Worm (Caenorhabditis elegans) whole organism, L4 larva: ENCODE data around the gene R07B7.12.

Experiments
- F10B5.3 ChIP-seq: sonication (generic microtip); optimal IDR thresholded peaks from 2 replicates; lab custom pipeline; 2016; ENCODE audit warnings: mild to moderate bottlenecking, missing genetic modification characterization, missing compliant biosample characterization
- F37D6.2 ChIP-seq: sonication (generic microtip); optimal IDR thresholded peaks from 2 replicates; lab custom pipeline; 2016; ENCODE audit warnings: mild to moderate bottlenecking, missing genetic modification characterization, missing compliant biosample characterization
- F44E2.7 ChIP-seq: fragments of 200-800 bp; sonication (Bioruptor generic); IDR thresholded peaks from 2 replicates; pipeline ENCODE4 v2.1.2; 2022; ENCODE audit warnings: missing genetic modification characterization, missing compliant biosample characterization
- R02D3.7 ChIP-seq: fragments of 150-350 bp; sonication (generic microtip); optimal IDR thresholded peaks from 3 replicates; lab custom pipeline; 2014; ENCODE audit warnings: missing biosample characterization, missing genetic modification characterization
- T26A8.4 ChIP-seq: fragments of 200-800 bp; sonication (Bioruptor generic); IDR thresholded peaks from 2 replicates; pipeline ENCODE4 v1.3.6; 2022; ENCODE audit warnings: missing genetic modification characterization, missing compliant biosample characterization
- ZK546.5 ChIP-seq, 2 experiments: sonication (generic microtip); optimal IDR thresholded peaks; 2 replicates each; lab custom pipeline; 2017; ENCODE audit warnings: missing biosample characterization in 2 of 2, missing genetic modification characterization in 2 of 2
- aha-1 ChIP-seq: fragments of 150-350 bp; peaks from one replicate; lab custom pipeline; 2014; ENCODE audit warnings: missing biosample characterization, missing genetic modification characterization
- arid-1 ChIP-seq: fragments of 200-800 bp; sonication (Bioruptor generic); conservative IDR thresholded peaks from 2 replicates; pipeline ENCODE4 v1.3.6; 2022; ENCODE audit warnings: missing genetic modification reagents, missing genetic modification characterization, missing compliant biosample characterization
- ceh-20 ChIP-seq: fragments of 200-800 bp; sonication (Bioruptor generic); IDR thresholded peaks from 2 replicates; pipeline ENCODE4 v1.3.6; 2022; ENCODE audit warnings: missing genetic modification reagents, missing genetic modification characterization, missing compliant biosample characterization
- ceh-28 ChIP-seq: fragments of 150-350 bp; optimal IDR thresholded peaks from 2 replicates; lab custom pipeline; 2014; ENCODE audit warnings: missing biosample characterization, missing genetic modification reagents, missing genetic modification characterization
- ceh-82 ChIP-seq: sonication (generic microtip); optimal IDR thresholded peaks from 2 replicates; lab custom pipeline; 2017; ENCODE audit warnings: missing biosample characterization, missing genetic modification characterization
- daf-16 ChIP-seq, 3 experiments: sonication (generic microtip); optimal IDR thresholded peaks; 2 replicates each; lab custom pipeline; 2016 to 2017; ENCODE audit warnings: missing genetic modification characterization in 3 of 3, missing genetic modification reagents in 3 of 3, mild to moderate bottlenecking in 2 of 3, missing compliant biosample characterization in 2 of 3, missing biosample characterization in 1 of 3, moderate library complexity in 1 of 3
- dmd-6 ChIP-seq: fragments of 200-800 bp; sonication (Bioruptor generic); IDR thresholded peaks from 2 replicates; pipeline ENCODE4 v1.3.6; 2022; ENCODE audit warnings: missing genetic modification reagents, missing genetic modification characterization, missing compliant biosample characterization
- dmd-8 ChIP-seq: fragments of 200-800 bp; sonication (Bioruptor generic); IDR thresholded peaks from 2 replicates; pipeline ENCODE4 v1.3.6; 2022; ENCODE audit warnings: missing genetic modification characterization, missing compliant biosample characterization
- dmd-9 ChIP-seq: fragments of 200-800 bp; sonication (Bioruptor generic); IDR thresholded peaks from 2 replicates; pipeline ENCODE4 v1.3.6; 2022; ENCODE audit warnings: missing genetic modification reagents, missing genetic modification characterization, missing compliant biosample characterization
- dpl-1 ChIP-seq: fragments of 150-350 bp; optimal IDR thresholded peaks from 2 replicates; lab custom pipeline; 2014; ENCODE audit warnings: missing biosample characterization, missing genetic modification reagents, missing genetic modification characterization
- dve-1 ChIP-seq: sonication (generic microtip); optimal IDR thresholded peaks from 2 replicates; lab custom pipeline; 2017; ENCODE audit warnings: antibody characterized with exemption, mild to moderate bottlenecking, missing genetic modification characterization, missing compliant biosample characterization; ENCODE audit not compliant: insufficient read depth
- egl-43 ChIP-seq: fragments of 200-800 bp; sonication (Bioruptor generic); IDR thresholded peaks from 2 replicates; pipeline ENCODE4 v1.3.6; 2022; ENCODE audit warnings: missing genetic modification reagents, missing genetic modification characterization, missing compliant biosample characterization
- hlh-11 ChIP-seq: fragments of 200-800 bp; sonication (Bioruptor generic); optimal IDR thresholded peaks from 2 replicates; lab custom pipeline; 2018; ENCODE audit warnings: mild to moderate bottlenecking, missing genetic modification characterization, missing compliant biosample characterization
- hlh-30 ChIP-seq: sonication (generic microtip); optimal IDR thresholded peaks from 2 replicates; lab custom pipeline; 2017; ENCODE audit warnings: antibody characterized with exemption, mild to moderate bottlenecking, missing genetic modification characterization, missing compliant biosample characterization; ENCODE audit not compliant: insufficient read depth
- lim-7 ChIP-seq: fragments of 200-800 bp; sonication (Bioruptor generic); IDR thresholded peaks from 2 replicates; pipeline ENCODE4 v1.3.6; 2022; ENCODE audit warnings: missing genetic modification characterization, missing compliant biosample characterization
- lir-3 ChIP-seq: sonication (generic microtip); optimal IDR thresholded peaks from 2 replicates; lab custom pipeline; 2016; ENCODE audit warnings: mild to moderate bottlenecking, missing genetic modification characterization, missing compliant biosample characterization
- madf-5 ChIP-seq, 2 experiments: fragments of 200-800 bp; sonication (Bioruptor generic); IDR thresholded peaks; 2 replicates each; pipeline ENCODE4 v1.3.6; 2022; ENCODE audit warnings: missing compliant biosample characterization in 2 of 2, missing genetic modification characterization in 2 of 2
- mdl-1 ChIP-seq, 2 experiments: fragments of 150-350 bp in 1 of 2; sonication (generic microtip) in 1 of 2; optimal IDR thresholded peaks; 2 replicates each; lab custom pipeline; 2014 to 2017; ENCODE audit warnings: missing biosample characterization in 2 of 2, missing genetic modification characterization in 2 of 2
- mep-1 ChIP-seq: fragments of 150-350 bp; sonication (generic microtip); optimal IDR thresholded peaks from 3 replicates; lab custom pipeline; 2014; ENCODE audit warnings: missing biosample characterization, missing genetic modification characterization
- mes-2 ChIP-seq: sonication (generic microtip); optimal IDR thresholded peaks from 2 replicates; lab custom pipeline; 2016; ENCODE audit warnings: missing genotype, mild to moderate bottlenecking, missing genetic modification characterization, missing compliant biosample characterization; ENCODE audit not compliant: poor library complexity, severe bottlenecking
- mxl-3 ChIP-seq: fragments of 200-800 bp; sonication (Bioruptor generic); optimal IDR thresholded peaks from 2 replicates; lab custom pipeline; 2018; ENCODE audit warnings: mild to moderate bottlenecking, missing genetic modification characterization, missing compliant biosample characterization
- nhr-102 ChIP-seq: sonication (generic microtip); optimal IDR thresholded peaks from 2 replicates; lab custom pipeline; 2016; ENCODE audit warnings: mild to moderate bottlenecking, missing genetic modification characterization, moderate library complexity, missing compliant biosample characterization
- nhr-11 ChIP-seq: fragments of 150-350 bp; optimal IDR thresholded peaks from 2 replicates; lab custom pipeline; 2014; ENCODE audit warnings: missing biosample characterization, missing genetic modification characterization
- nhr-111 ChIP-seq: fragments of 200-800 bp; sonication (Bioruptor generic); optimal IDR thresholded peaks from 2 replicates; lab custom pipeline; 2018; ENCODE audit warnings: mild to moderate bottlenecking, missing genetic modification characterization, missing compliant biosample characterization
- nhr-25 ChIP-seq: sonication (generic microtip); optimal IDR thresholded peaks from 2 replicates; lab custom pipeline; 2017; ENCODE audit warnings: missing genetic modification characterization, mild to moderate bottlenecking, missing compliant biosample characterization, antibody characterized with exemption, moderate library complexity, borderline replicate concordance; ENCODE audit not compliant: insufficient read depth
- nhr-28 ChIP-seq: fragments of 150-350 bp; optimal IDR thresholded peaks from 2 replicates; lab custom pipeline; 2014; ENCODE audit warnings: missing biosample characterization, missing genetic modification characterization
- nhr-48 ChIP-seq: sonication (generic microtip); optimal IDR thresholded peaks from 2 replicates; lab custom pipeline; 2016; ENCODE audit warnings: mild to moderate bottlenecking, missing genetic modification characterization, missing compliant biosample characterization
- nhr-6 ChIP-seq: fragments of 150-350 bp; optimal IDR thresholded peaks from 2 replicates; lab custom pipeline; 2014; ENCODE audit warnings: missing biosample characterization, missing genetic modification characterization
- nhr-77 ChIP-seq: fragments of 150-350 bp; optimal IDR thresholded peaks from 2 replicates; lab custom pipeline; 2014; ENCODE audit warnings: missing biosample characterization, missing genetic modification characterization
- php-3 ChIP-seq: fragments of 200-800 bp; sonication (Bioruptor generic); IDR thresholded peaks from 2 replicates; pipeline ENCODE4 v1.3.6; 2022; ENCODE audit warnings: missing genetic modification reagents, missing genetic modification characterization, missing compliant biosample characterization
- unc-62 ChIP-seq, 3 experiments: fragments of 150-350 bp in 1 of 3; sonication (generic microtip); optimal IDR thresholded peaks in 2 of 3; peaks in 1 of 3; 1 replicate in 1 of 3; 2 replicates in 2 of 3; lab custom pipeline; 2014 to 2017; ENCODE audit warnings: missing biosample characterization in 3 of 3, missing genetic modification characterization in 3 of 3, missing genetic modification reagents in 3 of 3, missing genotype in 1 of 3
- vab-7 ChIP-seq: fragments of 200-800 bp; sonication (Bioruptor generic); IDR thresholded peaks from 2 replicates; pipeline ENCODE4 v1.3.6; 2022; ENCODE audit warnings: missing genetic modification reagents, missing genetic modification characterization, missing compliant biosample characterization
- zag-1 ChIP-seq: fragments of 150-350 bp; optimal IDR thresholded peaks from 2 replicates; lab custom pipeline; 2014; ENCODE audit warnings: missing biosample characterization, missing genetic modification characterization
- zfp-2 ChIP-seq: sonication (generic microtip); optimal IDR thresholded peaks from 2 replicates; lab custom pipeline; 2016; ENCODE audit warnings: mild to moderate bottlenecking, missing genetic modification characterization, missing compliant biosample characterization
- zip-11 ChIP-seq: fragments of 200-800 bp; sonication (Bioruptor generic); IDR thresholded peaks from 2 replicates; pipeline ENCODE4 v1.3.6; 2022; ENCODE audit warnings: missing genetic modification characterization, missing compliant biosample characterization
- ztf-7 ChIP-seq: fragments of 150-350 bp; optimal IDR thresholded peaks from 2 replicates; lab custom pipeline; 2014; ENCODE audit warnings: missing biosample characterization, missing genetic modification characterization

Gene R07B7.12

DNA sequence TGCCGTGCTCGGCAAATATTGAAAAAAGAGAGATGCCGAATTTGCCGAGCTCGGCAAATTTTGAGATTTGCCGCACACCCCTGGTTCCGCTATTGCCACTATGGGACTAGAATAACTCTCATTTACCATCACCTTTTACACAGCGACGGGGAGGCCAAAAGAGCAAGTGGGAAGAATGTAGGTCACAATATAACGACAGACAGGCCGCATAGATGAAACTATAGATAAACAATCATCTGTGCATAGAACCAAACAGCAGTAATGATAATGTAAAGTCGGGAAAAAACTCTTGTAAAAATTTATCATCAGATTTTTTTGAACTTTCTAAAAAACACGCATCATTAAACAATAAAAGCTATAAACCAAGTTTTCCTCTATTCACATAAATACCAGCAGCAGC is 20.4 kb upstream of the R07B7.12 start, which contains the start of gene kmo-2:
kmo-2 (minus strand) TSS at position 101 of the 400 bp plus-strand sequence.
- TF ChIP-seq ZK546.5 (tag; optimal IDR thresholded peaks at IDR 0.05; lab: Kevin White, UChicago) (no peak), ceh-28 (tag; lab: Kevin White, UChicago) (no peak), zag-1 (no peak), dpl-1 (GFP tag; lab: Kevin White, UChicago) (no peak), arid-1 (GFP tag; lab: Robert Waterston, UW) (no peak), mes-2 (no peak), lim-7 (GFP tag; lab: Robert Waterston, UW) (no peak), F37D6.2 (no peak), dmd-8 (GFP tag; lab: Robert Waterston, UW) (no peak), hlh-30 (tag; lab: Kevin White, UChicago) (no peak), ceh-82 (tag; lab: Kevin White, UChicago) (no peak), ceh-20 (GFP tag; lab: Robert Waterston, UW) (no peak), ztf-7 (tag; lab: Kevin White, UChicago) (no peak), dmd-9 (GFP tag; lab: Robert Waterston, UW) (no peak), lir-3 (no peak), nhr-11 (tag; lab: Kevin White, UChicago) (no peak), vab-7 (GFP tag; lab: Robert Waterston, UW) (no peak), php-3 (GFP tag; lab: Robert Waterston, UW) (no peak), hlh-11 (tag; lab: Kevin White, UChicago) (no peak), nhr-102 (tag; lab: Kevin White, UChicago) (no peak)

DNA sequence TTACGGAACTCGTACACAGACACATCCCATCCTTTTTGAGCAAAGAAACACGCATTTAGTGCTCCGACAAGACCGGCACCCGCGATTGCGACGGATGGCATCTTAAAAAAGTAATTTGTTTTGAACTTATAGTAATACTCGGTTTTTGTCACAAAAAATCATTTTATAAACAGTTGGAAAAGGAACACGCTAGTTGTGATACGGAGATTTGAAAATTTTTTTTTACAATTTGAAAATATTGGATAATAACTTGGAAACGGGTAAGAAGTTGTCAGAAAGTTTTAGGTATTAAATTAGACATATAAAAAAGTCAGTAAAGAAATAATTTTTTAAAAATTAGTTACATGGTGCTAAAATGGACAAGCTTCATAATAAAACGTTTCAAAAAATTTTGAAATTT is 18.5 kb upstream of the R07B7.12 start, which contains the start of gene kmo-1:
kmo-1 (minus strand) TSS at position 101 of the 400 bp plus-strand sequence.
- no peak for TF ChIP-seq mep-1 (tag; lab: Kevin White, UChicago)
- TF ChIP-seq hlh-30 (tag; lab: Kevin White, UChicago), result no peak
- TF ChIP-seq ztf-7 (tag; lab: Kevin White, UChicago), result no peak
- no peak for TF ChIP-seq zip-11 (GFP tag; lab: Robert Waterston, UW)
- TF ChIP-seq mxl-3 (GFP tag; lab: Kevin White, UChicago), result no peak
- no peak for TF ChIP-seq T26A8.4
- TF ChIP-seq R02D3.7, result no peak
- TF ChIP-seq F10B5.3, result no peak
- no peak for TF ChIP-seq nhr-77
- no peak for TF ChIP-seq F44E2.7
- no peak for TF ChIP-seq dve-1
- no peak for TF ChIP-seq zfp-2 (tag; lab: Kevin White, UChicago)
- TF ChIP-seq hlh-11 (tag; lab: Kevin White, UChicago), result no peak
- TF ChIP-seq nhr-6, result no peak
- no peak for TF ChIP-seq dmd-6 (GFP tag; lab: Robert Waterston, UW)
- no peak for TF ChIP-seq egl-43 (GFP tag; lab: Robert Waterston, UW)
- TF ChIP-seq ceh-20 (GFP tag; lab: Robert Waterston, UW), result no peak

DNA sequence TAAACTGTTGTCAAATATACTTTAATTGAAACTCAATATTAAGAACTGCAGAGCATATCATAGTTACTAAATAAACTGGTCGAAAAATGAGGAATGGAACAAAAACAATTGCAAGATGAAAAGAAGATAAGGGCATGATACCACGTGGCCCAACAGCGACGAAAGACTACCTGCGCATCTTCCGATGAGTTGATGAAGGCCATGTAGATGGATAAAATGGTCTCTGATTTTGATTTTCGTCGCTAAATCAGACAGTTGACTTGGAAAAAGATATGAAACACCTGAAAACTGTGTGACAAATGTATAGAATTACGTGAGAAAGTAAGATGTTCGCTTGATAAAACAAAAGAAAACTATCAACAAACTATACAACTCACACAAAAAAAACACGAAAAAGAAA is 17.4 kb upstream of the R07B7.12 start:
- TF ChIP-seq unc-62 (GFP tag; optimal IDR thresholded peaks at IDR 0.05 in 1 of 2; lab: Kevin White, UChicago) (peak in 1 of 2 experiments; percentile 3), unc-62 (tag; optimal IDR thresholded peaks at IDR 0.05; lab: Kevin White, UChicago) (no peak), F10B5.3 (no peak), ceh-20 (GFP tag; lab: Robert Waterston, UW) (no peak), daf-16 (GFP tag; optimal IDR thresholded peaks at IDR 0.05; lab: Kevin White, UChicago) (no peak), daf-16 (tag; optimal IDR thresholded peaks at IDR 0.05; lab: Kevin White, UChicago) (no peak), nhr-48 (tag; lab: Kevin White, UChicago) (no peak), nhr-25 (tag; lab: Kevin White, UChicago) (peak; percentile 65), hlh-30 (tag; lab: Kevin White, UChicago) (peak; percentile 81), dmd-6 (GFP tag; lab: Robert Waterston, UW) (peak; percentile 32; the same call in 1 of the 2 replicates), aha-1 (tag; lab: Kevin White, UChicago) (peak; percentile 46), R02D3.7 (no peak), nhr-111 (no peak), madf-5 (GFP tag; IDR thresholded peaks at IDR 0.05; lab: Robert Waterston, UW) (no peak), mxl-3 (GFP tag; lab: Kevin White, UChicago) (peak; percentile 83), nhr-28 (tag; lab: Kevin White, UChicago) (peak; percentile 62), hlh-11 (tag; lab: Kevin White, UChicago) (peak; percentile 45), mdl-1 (tag; optimal IDR thresholded peaks at IDR 0.05; lab: Kevin White, UChicago) (peak; percentile 14 to 70)
